Fruit fly (Drosophila melanogaster): ENCODE data around the gene CG13606.

Gene CG13606

dm6 chr3R:24161173-24161811 is 11.1 kb upstream of the CG13606 start, which contains the start of the genes Myo95E and TBC1d7 (continued):
- TF ChIP-seq Scr (GFP tag; IDR thresholded peaks at IDR 0.05; ENCODE audit: partially characterized antibody) (peak; percentile 80), CG3726 (GFP tag; IDR thresholded peaks at IDR 0.05) (peak; percentile 89), gcm2 (GFP tag; optimal IDR thresholded peaks at IDR 0.05) (no peak), hkb (optimal IDR thresholded peaks at IDR 0.05) (no peak), hkb (GFP tag; IDR thresholded peaks at IDR 0.05) (peak; percentile 92), CG3847 (GFP tag; IDR thresholded peaks at IDR 0.05) (peak; percentile 87), CG5180 (GFP tag; optimal IDR thresholded peaks at IDR 0.05) (no peak), CG2199 (GFP tag; IDR thresholded peaks at IDR 0.05) (peak; percentile 89; the same call in 2 of the 3 replicates), dmrt11E (tag; optimal IDR thresholded peaks at IDR 0.05) (peak; percentile 87), sima (GFP tag; optimal IDR thresholded peaks at IDR 0.05) (no peak), B-H2 (GFP tag; optimal IDR thresholded peaks at IDR 0.05) (peak; percentile 61), CG43689 (GFP tag; IDR thresholded peaks at IDR 0.05) (peak; percentile 87), CG6689 (GFP tag; IDR thresholded peaks at IDR 0.05) (peak; percentile 97), sug (tag; optimal IDR thresholded peaks at IDR 0.05) (peak; percentile 86), CG7556 (GFP tag; optimal IDR thresholded peaks at IDR 0.05) (peak; percentile 84), NFAT (GFP tag; IDR thresholded peaks at IDR 0.05) (peak; percentile 87), H15 (GFP tag; IDR thresholded peaks at IDR 0.05) (peak; percentile 93), peb (GFP tag; IDR thresholded peaks at IDR 0.05) (peak; percentile 89), Gsc (GFP tag; IDR thresholded peaks at IDR 0.05) (peak; percentile 69; the same call in 1 of the 2 replicates), Dfd (GFP tag; optimal IDR thresholded peaks at IDR 0.05) (no peak), her (GFP tag; optimal IDR thresholded peaks at IDR 0.05) (no peak), CG2678 (tag; optimal IDR thresholded peaks at IDR 0.05) (peak; percentile 92), CG11696 (GFP tag; IDR thresholded peaks at IDR 0.05) (peak; percentile 72), jumu (GFP tag; optimal IDR thresholded peaks at IDR 0.05) (no peak), cato (GFP tag; optimal IDR thresholded peaks at IDR 0.05; ENCODE audit: borderline replicate concordance) (peak; percentile 60), CG18619 (GFP tag; optimal IDR thresholded peaks at IDR 0.05) (peak; percentile 77), Sry-δ (GFP tag; optimal IDR thresholded peaks at IDR 0.05) (peak; percentile 80), inv (GFP tag; IDR thresholded peaks at IDR 0.05; ENCODE audit: partially characterized antibody) (peak; percentile 62), BEAF-32 (GFP tag; optimal IDR thresholded peaks at IDR 0.05) (peak; percentile 77), Xrp1 (GFP tag; IDR thresholded peaks at IDR 0.05) (peak; percentile 96), nerfin-1 (tag; optimal IDR thresholded peaks at IDR 0.05) (peak; percentile 78), twi (tag; optimal IDR thresholded peaks at IDR 0.05) (peak; percentile 62), Sox100B (GFP tag; optimal IDR thresholded peaks at IDR 0.05) (peak; percentile 86), nmo (GFP tag; optimal IDR thresholded peaks at IDR 0.05) (peak; percentile 95), Hey (tag; optimal IDR thresholded peaks at IDR 0.05) (no peak), CG1647 (GFP tag; optimal IDR thresholded peaks at IDR 0.05) (peak; percentile 53), croc (GFP tag; conservative IDR thresholded peaks at IDR 0.05) (peak; percentile 93), CG17359 (tag; optimal IDR thresholded peaks at IDR 0.05) (peak; percentile 88), Hmx (GFP tag; optimal IDR thresholded peaks at IDR 0.05) (no peak), CG9797 (GFP tag; optimal IDR thresholded peaks at IDR 0.05) (peak; percentile 46), CG9932 (GFP tag; IDR thresholded peaks at IDR 0.05) (peak; percentile 97), lmd (GFP tag; IDR thresholded peaks at IDR 0.05) (peak; percentile 96), CG1603 (tag; optimal IDR thresholded peaks at IDR 0.05) (no peak), CG10565 (GFP tag; optimal IDR thresholded peaks at IDR 0.05) (no peak), CG5953 (GFP tag; IDR thresholded peaks at IDR 0.05) (peak; percentile 89), CG30431 (GFP tag; optimal IDR thresholded peaks at IDR 0.05) (peak; percentile 75), CG18764 (GFP tag; optimal IDR thresholded peaks at IDR 0.05) (peak; percentile 83), hb (GFP tag; IDR thresholded peaks at IDR 0.05; ENCODE audit: partially characterized antibody) (no peak), CG9817 (tag; optimal IDR thresholded peaks at IDR 0.05) (peak; percentile 83), CG6254 (GFP tag; optimal IDR thresholded peaks at IDR 0.05) (peak; percentile 61)

All from whole organism, embryonic.